Worm (Caenorhabditis elegans): ENCODE results near the gene ZK1321.1.

DNA sequence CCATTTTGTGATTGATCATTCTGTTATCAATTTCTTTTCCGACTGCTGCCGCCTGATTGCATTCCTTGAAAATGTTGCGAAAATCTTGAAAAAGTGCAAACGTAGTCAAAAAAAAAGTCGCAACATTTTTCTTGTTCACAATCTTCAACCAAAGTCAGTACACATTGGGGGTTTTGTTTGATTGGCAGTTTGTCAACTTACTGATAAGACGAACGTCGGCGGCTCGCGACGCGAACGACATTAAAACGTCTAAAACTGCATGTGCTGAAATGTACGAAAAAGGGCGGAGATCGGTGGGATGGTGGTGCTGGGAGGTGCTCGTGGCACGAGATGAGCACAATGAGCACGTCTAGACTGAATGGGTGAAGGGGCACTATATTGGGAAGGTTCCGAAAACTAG, 15.0 kb upstream of the ZK1321.1 start:
- TF ChIP-seq lsy-2 (tag; optimal IDR thresholded peaks at IDR 0.05) (peak; percentile 26 to 57), ztf-11 (tag; optimal IDR thresholded peaks at IDR 0.05) (no peak)
